Worm (Caenorhabditis elegans): ENCODE results near the gene copb-2.

ce11 chrIV:9441391-9441790 is 18.1 kb upstream of the copb-2 start:
- TF ChIP-seq elt-2 (tag; optimal IDR thresholded peaks at IDR 0.05) (no peak), zip-5 (tag; optimal IDR thresholded peaks at IDR 0.05) (no peak), che-1 (tag; optimal IDR thresholded peaks at IDR 0.05) (no peak), tbx-2 (tag; optimal IDR thresholded peaks at IDR 0.05) (no peak), ceh-2 (tag; optimal IDR thresholded peaks at IDR 0.05) (no peak), unc-55 (GFP tag; optimal IDR thresholded peaks at IDR 0.05) (no peak), odd-2 (tag; optimal IDR thresholded peaks at IDR 0.05) (no peak)

Measured in whole organism, late embryonic.